Fruit fly (Drosophila melanogaster) whole organism, embryonic: Measurements from ENCODE around the gene Sirup.
A peak's percentile ranks its signal among the peaks of the same experiment; 100 is the strongest.

ENCODE experiments used
- BEAF-32 ChIP-seq: fragments of 200-800 bp; sonication (Bioruptor generic); optimal IDR thresholded peaks from 3 replicates; lab custom pipeline; 2017; ENCODE audit warnings: missing biosample characterization, missing genetic modification characterization, mild to moderate bottlenecking, moderate library complexity, missing genetic modification reagents
- Bgb ChIP-seq: fragments of 200-800 bp; sonication (Bioruptor generic); IDR thresholded peaks from 2 replicates; pipeline ENCODE4 v1.3.6; 2022; ENCODE audit warnings: missing biosample characterization, missing genetic modification characterization; ENCODE audit not compliant: partially characterized antibody
- CG10267 ChIP-seq: fragments of 200-800 bp; sonication (Bioruptor generic); optimal IDR thresholded peaks from 2 replicates; lab custom pipeline; 2018; ENCODE audit warnings: missing biosample characterization, mild to moderate bottlenecking, missing genetic modification characterization, moderate library complexity
- CG1233 ChIP-seq: fragments of 200-800 bp; sonication (Bioruptor generic); optimal IDR thresholded peaks from 4 replicates; lab custom pipeline; 2018; ENCODE audit warnings: missing biosample characterization, mild to moderate bottlenecking, missing genetic modification characterization
- CG12391 ChIP-seq: fragments of 200-800 bp; sonication (Bioruptor generic); optimal IDR thresholded peaks from 3 replicates; lab custom pipeline; 2018; ENCODE audit warnings: missing biosample characterization, mild to moderate bottlenecking, missing genetic modification characterization, moderate library complexity
- CG13287 ChIP-seq: fragments of 200-800 bp; sonication (Bioruptor generic); IDR thresholded peaks from 2 replicates; pipeline ENCODE4 v1.3.6; 2022; ENCODE audit warnings: missing biosample characterization, missing genetic modification characterization; ENCODE audit not compliant: partially characterized antibody
- CG14441 ChIP-seq: fragments of 200-800 bp; sonication (Bioruptor generic); IDR thresholded peaks from 2 replicates; pipeline ENCODE4 v1.3.6; 2022; ENCODE audit warnings: missing biosample characterization, missing genetic modification characterization
- CG14710 ChIP-seq: fragments of 200-800 bp; sonication (Bioruptor generic); optimal IDR thresholded peaks from 3 replicates; lab custom pipeline; 2019; ENCODE audit warnings: missing biosample characterization, mild to moderate bottlenecking, missing genetic modification characterization, moderate library complexity
- CG1603 ChIP-seq: fragments of 200-800 bp; sonication (Bioruptor generic); optimal IDR thresholded peaks from 2 replicates; lab custom pipeline; 2019; ENCODE audit warnings: missing biosample characterization, mild to moderate bottlenecking, missing genetic modification characterization, moderate library complexity
- CG17802 ChIP-seq: fragments of 200-800 bp; sonication (Bioruptor generic); optimal IDR thresholded peaks from 2 replicates; lab custom pipeline; 2018; ENCODE audit warnings: missing biosample characterization, mild to moderate bottlenecking, missing genetic modification characterization, moderate library complexity
- CG3407 ChIP-seq: fragments of 200-800 bp; sonication (Bioruptor generic); optimal IDR thresholded peaks from 2 replicates; lab custom pipeline; 2018; ENCODE audit warnings: missing biosample characterization, mild to moderate bottlenecking, missing genetic modification characterization
- CG34422 ChIP-seq: fragments of 200-800 bp; sonication (Bioruptor generic); IDR thresholded peaks from 3 replicates; pipeline ENCODE4 v1.3.6; 2022; ENCODE audit warnings: missing biosample characterization, missing genetic modification characterization
- CG3847 ChIP-seq: fragments of 200-800 bp; sonication (Bioruptor generic); IDR thresholded peaks from 2 replicates; pipeline ENCODE4 v1.3.6; 2022; ENCODE audit warnings: missing biosample characterization, missing genetic modification characterization
- CG4617 ChIP-seq: fragments of 200-800 bp; sonication (Bioruptor generic); optimal IDR thresholded peaks from 3 replicates; lab custom pipeline; 2016; ENCODE audit warnings: missing biosample characterization, missing genetic modification characterization, borderline replicate concordance
- CG5180 ChIP-seq: fragments of 200-800 bp; sonication (Bioruptor generic); optimal IDR thresholded peaks from 3 replicates; lab custom pipeline; 2017; ENCODE audit warnings: missing biosample characterization, missing genetic modification characterization, mild to moderate bottlenecking, moderate library complexity, missing genetic modification reagents
- CG9215 ChIP-seq: fragments of 200-800 bp; sonication (Bioruptor generic); IDR thresholded peaks from 2 replicates; pipeline ENCODE4 v1.3.6; 2022; ENCODE audit warnings: missing biosample characterization, missing genetic modification characterization
- CG9797 ChIP-seq: fragments of 200-800 bp; sonication (Bioruptor generic); optimal IDR thresholded peaks from 3 replicates; lab custom pipeline; 2018; ENCODE audit warnings: missing biosample characterization, mild to moderate bottlenecking, missing genetic modification characterization
- CkIIα-i1 ChIP-seq: fragments of 200-800 bp; sonication (Bioruptor generic); IDR thresholded peaks from 2 replicates; pipeline ENCODE4 v1.3.6; 2022; ENCODE audit warnings: missing biosample characterization, missing genetic modification characterization
- Dll ChIP-seq: fragments of 200-800 bp; sonication (Bioruptor generic); IDR thresholded peaks from 4 replicates; pipeline ENCODE4 v1.3.6; 2022; ENCODE audit warnings: missing biosample characterization, missing genetic modification characterization; ENCODE audit not compliant: partially characterized antibody
- E2f2 ChIP-seq: fragments of 200-800 bp; sonication (Bioruptor generic); IDR thresholded peaks from 2 replicates; pipeline ENCODE4 v1.3.6; 2022; ENCODE audit warnings: missing biosample characterization, missing genetic modification characterization
- Fer2 ChIP-seq: fragments of 200-800 bp; sonication (Bioruptor generic); optimal IDR thresholded peaks from 2 replicates; lab custom pipeline; 2018; ENCODE audit warnings: missing biosample characterization, mild to moderate bottlenecking, missing genetic modification characterization, moderate library complexity
- Hey ChIP-seq: fragments of 200-800 bp; sonication (Bioruptor generic); optimal IDR thresholded peaks from 3 replicates; lab custom pipeline; 2018; ENCODE audit warnings: missing biosample characterization, mild to moderate bottlenecking, missing genetic modification characterization
- Hmx ChIP-seq: fragments of 200-800 bp; sonication (Bioruptor generic); optimal IDR thresholded peaks from 2 replicates; lab custom pipeline; 2016; ENCODE audit warnings: missing biosample characterization, missing genetic modification characterization
- MESR4 ChIP-seq: fragments of 200-800 bp; sonication (Bioruptor generic); optimal IDR thresholded peaks from 2 replicates; lab custom pipeline; 2018; ENCODE audit warnings: missing biosample characterization, mild to moderate bottlenecking, missing genetic modification characterization, moderate library complexity
- Meics ChIP-seq: fragments of 200-800 bp; sonication (Bioruptor generic); optimal IDR thresholded peaks from 2 replicates; lab custom pipeline; 2017; ENCODE audit warnings: missing biosample characterization, mild to moderate bottlenecking, missing genetic modification characterization
- Mes4 ChIP-seq: fragments of 200-800 bp; sonication (Bioruptor generic); optimal IDR thresholded peaks from 2 replicates; lab custom pipeline; 2016; ENCODE audit warnings: missing biosample characterization, missing genetic modification characterization
- Opbp ChIP-seq: fragments of 200-800 bp; sonication (Bioruptor generic); IDR thresholded peaks from 3 replicates; pipeline ENCODE4 v1.3.6; 2022; ENCODE audit warnings: missing biosample characterization, missing genetic modification characterization; ENCODE audit not compliant: partially characterized antibody
- Rx ChIP-seq: fragments of 200-800 bp; sonication (Bioruptor generic); IDR thresholded peaks from 2 replicates; pipeline ENCODE4 v1.3.6; 2022; ENCODE audit warnings: missing biosample characterization, missing genetic modification characterization
- Tbp ChIP-seq: fragments of >200 bp; optimal IDR thresholded peaks from 2 replicates; lab custom pipeline; 2018; ENCODE audit warnings: missing biosample characterization, missing genetic modification characterization
- Vsx1 ChIP-seq: fragments of 200-800 bp; sonication (Bioruptor generic); optimal IDR thresholded peaks from 2 replicates; lab custom pipeline; 2017; ENCODE audit warnings: missing biosample characterization, mild to moderate bottlenecking, missing genetic modification characterization, missing genetic modification reagents
- YL-1 ChIP-seq: fragments of 200-800 bp; sonication (Bioruptor generic); optimal IDR thresholded peaks from 3 replicates; lab custom pipeline; 2017; ENCODE audit warnings: missing biosample characterization, mild to moderate bottlenecking, missing genetic modification characterization
- cato ChIP-seq: fragments of 200-800 bp; sonication (Bioruptor generic); optimal IDR thresholded peaks from 2 replicates; lab custom pipeline; 2016; ENCODE audit warnings: missing biosample characterization, missing genetic modification characterization, borderline replicate concordance
- caup ChIP-seq: fragments of 200-800 bp; sonication (Bioruptor generic); optimal IDR thresholded peaks from 3 replicates; lab custom pipeline; 2017; ENCODE audit warnings: missing biosample characterization, mild to moderate bottlenecking, missing genetic modification characterization, moderate library complexity; ENCODE audit not compliant: severe bottlenecking
- chm ChIP-seq: fragments of 200-800 bp; sonication (Bioruptor generic); IDR thresholded peaks from 2 replicates; pipeline ENCODE4 v1.3.6; 2022; ENCODE audit warnings: missing biosample characterization, missing genetic modification characterization
- dm ChIP-seq: fragments of 200-800 bp; sonication (Bioruptor generic); optimal IDR thresholded peaks from 3 replicates; lab custom pipeline; 2016; ENCODE audit warnings: missing biosample characterization, missing genetic modification characterization
- gfzf ChIP-seq: fragments of 200-800 bp; sonication (Bioruptor generic); optimal IDR thresholded peaks from 2 replicates; lab custom pipeline; 2016; ENCODE audit warnings: missing biosample characterization, mild to moderate bottlenecking, missing genetic modification characterization, moderate library complexity
- ham ChIP-seq: fragments of 200-800 bp; sonication (Bioruptor generic); IDR thresholded peaks from 2 replicates; pipeline ENCODE4 v1.3.6; 2022; ENCODE audit warnings: missing biosample characterization, missing genetic modification characterization
- jumu ChIP-seq: fragments of 200-800 bp; sonication (Bioruptor generic); optimal IDR thresholded peaks from 3 replicates; lab custom pipeline; 2016; ENCODE audit warnings: missing biosample characterization, missing genetic modification characterization
- lola ChIP-seq, 3 experiments: fragments of >200 bp in 2 of 3; fragments of 200-800 bp in 1 of 3; sonication (Bioruptor generic) in 1 of 3; optimal IDR thresholded peaks; 2 replicates each; lab custom pipeline; 2017 to 2019; ENCODE audit warnings: missing biosample characterization in 3 of 3, missing genetic modification characterization in 3 of 3, mild to moderate bottlenecking in 1 of 3, moderate library complexity in 1 of 3
- onecut ChIP-seq: fragments of 200-800 bp; sonication (Bioruptor generic); IDR thresholded peaks from 2 replicates; pipeline ENCODE4 v1.3.6; 2022; ENCODE audit warnings: missing biosample characterization, missing genetic modification characterization
- otp ChIP-seq: fragments of 200-800 bp; sonication (Bioruptor generic); IDR thresholded peaks from 3 replicates; pipeline ENCODE4, ENCODE4 v1.3.6; 2022; ENCODE audit warnings: missing biosample characterization, missing genetic modification characterization
- peb ChIP-seq: fragments of 200-800 bp; sonication (Bioruptor generic); IDR thresholded peaks from 2 replicates; pipeline ENCODE4 v1.3.6; 2022; ENCODE audit warnings: missing biosample characterization, missing genetic modification characterization
- psq ChIP-seq: fragments of 200-800 bp; sonication (Bioruptor generic); optimal IDR thresholded peaks from 2 replicates; lab custom pipeline; 2017; ENCODE audit warnings: missing biosample characterization, missing genetic modification characterization
- row ChIP-seq: fragments of 200-800 bp; sonication (Bioruptor generic); IDR thresholded peaks from 3 replicates; pipeline ENCODE4 v1.3.6; 2022; ENCODE audit warnings: missing biosample characterization, missing genetic modification characterization
- run ChIP-seq: fragments of 200-800 bp; sonication (Bioruptor generic); optimal IDR thresholded peaks from 3 replicates; lab custom pipeline; 2018; ENCODE audit warnings: missing biosample characterization, mild to moderate bottlenecking, missing genetic modification characterization
- stwl ChIP-seq: fragments of 200-800 bp; sonication (Bioruptor generic); optimal IDR thresholded peaks from 3 replicates; lab custom pipeline; 2018; ENCODE audit warnings: missing biosample characterization, mild to moderate bottlenecking, missing genetic modification characterization, moderate library complexity
- tio ChIP-seq: fragments of 200-800 bp; sonication (Bioruptor generic); optimal IDR thresholded peaks from 2 replicates; lab custom pipeline; 2017; ENCODE audit warnings: missing biosample characterization, missing genetic modification characterization, inconsistent platforms
- trem ChIP-seq: fragments of 200-800 bp; optimal IDR thresholded peaks from 3 replicates; lab custom pipeline; 2019; ENCODE audit warnings: missing biosample characterization, mild to moderate bottlenecking, missing genetic modification characterization, moderate library complexity
- vvl ChIP-seq: fragments of 200-800 bp; sonication (Bioruptor generic); IDR thresholded peaks from 2 replicates; pipeline ENCODE4 v1.3.6; 2022; ENCODE audit warnings: missing biosample characterization, missing genetic modification characterization
- wek ChIP-seq: fragments of 200-800 bp; sonication (Bioruptor generic); optimal IDR thresholded peaks from 3 replicates; lab custom pipeline; 2018; ENCODE audit warnings: missing biosample characterization, mild to moderate bottlenecking, missing genetic modification characterization, moderate library complexity

Sirup gene

DNA sequence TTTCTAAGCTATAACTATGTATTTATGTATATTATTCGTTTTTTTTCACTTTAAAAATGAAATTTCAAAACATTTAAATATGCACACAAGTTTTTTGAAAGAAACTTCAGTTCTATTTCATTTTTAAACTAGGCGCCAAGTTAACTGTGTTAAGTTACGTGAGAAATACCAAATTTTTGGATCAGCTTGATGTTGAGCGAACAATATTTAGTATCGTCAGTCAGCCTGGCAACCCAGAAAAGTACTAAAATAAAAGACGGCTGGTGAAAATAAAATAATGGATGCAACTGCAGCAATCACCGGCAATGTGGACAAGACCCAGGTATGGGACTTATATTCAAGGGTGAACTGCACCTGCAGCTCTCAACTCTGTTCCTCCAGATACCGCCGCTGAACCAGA is 42.2 kb downstream of the Sirup start, which contains the start of gene CCDC53:
TSS of gene CCDC53 (plus strand) at position 235 of the 400 bp plus-strand sequence.
- TF ChIP-seq wek (GFP tag; lab: Kevin White, UChicago): no peak
- peak; percentile 19 for TF ChIP-seq CG10267 (tag; lab: Kevin White, UChicago)
- no peak for TF ChIP-seq CG17802
- TF ChIP-seq peb (GFP tag; lab: Robert Waterston, UW): no peak
- TF ChIP-seq Hey: no peak
- no peak for TF ChIP-seq cato (GFP tag; lab: Kevin White, UChicago)
- TF ChIP-seq caup (GFP tag; lab: Kevin White, UChicago): no peak
- no peak for TF ChIP-seq lola (GFP tag; optimal IDR thresholded peaks at IDR 0.05; lab: Kevin White, UChicago)
- peak; percentile 61 for TF ChIP-seq CG9797
- TF ChIP-seq CG1603 (tag; lab: Kevin White, UChicago): peak; percentile 14
- TF ChIP-seq Mes4 (GFP tag; lab: Kevin White, UChicago): no peak
- TF ChIP-seq MESR4 (GFP tag; lab: Kevin White, UChicago): peak; percentile 31
- TF ChIP-seq CkIIα-i1 (GFP tag; lab: Robert Waterston, UW): no peak
- no peak for TF ChIP-seq Fer2 (tag; lab: Kevin White, UChicago)
- 0 out of 2 replicates have a peak, but pooled peaks have one; percentile 33 for TF ChIP-seq CG3847
- TF ChIP-seq CG1233 (GFP tag; lab: Kevin White, UChicago): no peak
- TF ChIP-seq psq: no peak
- no peak for TF ChIP-seq row (GFP tag; lab: Robert Waterston, UW)
- TF ChIP-seq CG9215 (GFP tag; lab: Robert Waterston, UW): no peak
- TF ChIP-seq CG13287 (GFP tag; lab: Robert Waterston, UW): peak; percentile 33; the same call in 1 of the 2 replicates
- no peak for TF ChIP-seq Vsx1 (GFP tag; lab: Kevin White, UChicago)
- no peak for TF ChIP-seq CG5180 (GFP tag; lab: Kevin White, UChicago)
- no peak for TF ChIP-seq Opbp (GFP tag; lab: Robert Waterston, UW)
- no peak for TF ChIP-seq run
- no peak for TF ChIP-seq onecut (GFP tag; lab: Robert Waterston, UW)
- no peak for TF ChIP-seq Meics (GFP tag; lab: Kevin White, UChicago)
- no peak for TF ChIP-seq chm (GFP tag; lab: Robert Waterston, UW)
- TF ChIP-seq CG14710 (tag; lab: Kevin White, UChicago): peak; percentile 12
- TF ChIP-seq vvl (GFP tag; lab: Robert Waterston, UW): no peak
- no peak for TF ChIP-seq Bgb
- TF ChIP-seq stwl: peak; percentile 29
- TF ChIP-seq CG3407 (GFP tag; lab: Kevin White, UChicago): no peak
- TF ChIP-seq gfzf: peak; percentile 82
- TF ChIP-seq Rx (GFP tag; lab: Robert Waterston, UW): no peak
- TF ChIP-seq trem (tag; lab: Kevin White, UChicago): peak; percentile 10
- TF ChIP-seq otp: no peak
- no peak for TF ChIP-seq CG12391 (tag; lab: Kevin White, UChicago)
- TF ChIP-seq dm (GFP tag; lab: Kevin White, UChicago): no peak
- peak; percentile 34 for TF ChIP-seq BEAF-32 (GFP tag; lab: Kevin White, UChicago)
- TF ChIP-seq ham: no peak
- no peak for TF ChIP-seq Tbp (GFP tag; lab: Kevin White, UChicago)
- TF ChIP-seq YL-1 (GFP tag; lab: Kevin White, UChicago): peak; percentile 16
- peak; percentile 93 for TF ChIP-seq E2f2
- TF ChIP-seq CG34422 (GFP tag; lab: Robert Waterston, UW): no peak
- TF ChIP-seq CG14441 (GFP tag; lab: Robert Waterston, UW): no peak
- no peak for TF ChIP-seq Dll
- no peak for TF ChIP-seq tio
- TF ChIP-seq CG4617 (GFP tag; lab: Kevin White, UChicago): no peak
- TF ChIP-seq jumu: no peak
- no peak for TF ChIP-seq Hmx
